Worm (Caenorhabditis elegans): ENCODE data around the gene C06H5.13.

- TF ChIP-seq lin-15B (tag; optimal IDR thresholded peaks at IDR 0.05) (no peak), unc-62 (GFP tag; optimal IDR thresholded peaks at IDR 0.05) (no peak), nhr-25 (tag; optimal IDR thresholded peaks at IDR 0.05) (no peak), R02D3.7 (tag; optimal IDR thresholded peaks at IDR 0.05) (no peak), snpc-4 (tag; optimal IDR thresholded peaks at IDR 0.05) (no peak), pqm-1 (tag; optimal IDR thresholded peaks at IDR 0.05) (no peak), nhr-12 (tag; optimal IDR thresholded peaks at IDR 0.05) (no peak), ama-1 (optimal IDR thresholded peaks at IDR 0.05) (no peak), elt-2 (tag; optimal IDR thresholded peaks at IDR 0.05) (no peak), ceh-82 (tag; optimal IDR thresholded peaks at IDR 0.05) (no peak), tbx-2 (tag; optimal IDR thresholded peaks at IDR 0.05) (no peak), nhr-23 (tag; optimal IDR thresholded peaks at IDR 0.05) (no peak), nhr-77 (tag; optimal IDR thresholded peaks at IDR 0.05) (no peak), fos-1 (tag; optimal IDR thresholded peaks at IDR 0.05) (no peak)
These were observed 49.7 kb upstream of the C06H5.13 start for ce11 chrV:17947266-17947665.

All from whole organism, L3 larva.